Worm (Caenorhabditis elegans): ENCODE results near the gene C37E2.3.

The C37E2.3 gene

DNA sequence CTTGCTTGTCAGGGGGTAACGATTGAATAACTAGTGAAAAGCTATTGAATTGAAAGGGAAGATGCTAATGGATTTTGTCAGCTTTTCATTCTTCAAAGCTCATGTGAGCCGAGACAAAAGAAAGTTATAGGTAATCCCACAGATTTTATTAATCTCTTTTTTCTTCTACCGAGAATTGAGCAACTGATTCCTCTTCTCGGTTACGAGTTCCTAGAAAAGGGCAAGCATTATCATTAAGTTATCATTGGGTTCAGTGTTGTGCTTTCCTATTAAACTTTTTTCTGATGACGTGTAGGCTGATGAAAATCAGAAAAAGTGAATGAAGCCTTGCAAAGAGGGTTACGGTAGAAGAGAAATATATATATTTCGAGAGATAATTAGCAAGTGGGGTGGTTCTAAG is 5.4 kb downstream of the C37E2.3 start:
- TF ChIP-seq Y79H2A.3 (GFP tag; conservative IDR thresholded peaks at IDR 0.05): no peak
- no peak for TF ChIP-seq nhr-80 (tag; optimal IDR thresholded peaks at IDR 0.05)
- no peak for TF ChIP-seq Y67H2A.10 (GFP tag; conservative IDR thresholded peaks at IDR 0.05)
- no peak for TF ChIP-seq F39B2.1 (GFP tag; IDR thresholded peaks at IDR 0.05)
- TF ChIP-seq F23B12.7 (tag; optimal IDR thresholded peaks at IDR 0.05; ENCODE audit: insufficient read depth): no peak
- no peak for TF ChIP-seq attf-3 (GFP tag; conservative IDR thresholded peaks at IDR 0.05)
- TF ChIP-seq F52B5.7 (tag; optimal IDR thresholded peaks at IDR 0.05): no peak
- no peak for TF ChIP-seq snpc-4 (GFP tag; optimal IDR thresholded peaks at IDR 0.05)
- no peak for TF ChIP-seq snpc-4 (tag; optimal IDR thresholded peaks at IDR 0.05)
- no peak for TF ChIP-seq ama-1 (optimal IDR thresholded peaks at IDR 0.05)
- TF ChIP-seq ama-1 (GFP tag; optimal IDR thresholded peaks at IDR 0.05): no peak
- TF ChIP-seq madf-3 (GFP tag; IDR thresholded peaks at IDR 0.05): no peak
- TF ChIP-seq chd-7 (tag; optimal IDR thresholded peaks at IDR 0.05): no peak
- no peak for TF ChIP-seq F55B11.4 (tag; optimal IDR thresholded peaks at IDR 0.05; ENCODE audit: borderline replicate concordance, insufficient read depth)
- no peak for TF ChIP-seq unc-62 (GFP tag; optimal IDR thresholded peaks at IDR 0.05)
- TF ChIP-seq egl-44 (GFP tag; IDR thresholded peaks at IDR 0.05): no peak
- TF ChIP-seq F22D6.2 (tag; optimal IDR thresholded peaks at IDR 0.05): no peak
- TF ChIP-seq lsy-27 (tag; optimal IDR thresholded peaks at IDR 0.05; ENCODE audit: borderline replicate concordance, insufficient read depth): no peak
- TF ChIP-seq unc-130 (GFP tag; optimal IDR thresholded peaks at IDR 0.05): no peak
- TF ChIP-seq pbrm-1 (GFP tag; IDR thresholded peaks at IDR 0.05): no peak
- TF ChIP-seq rcor-1 (GFP tag; IDR thresholded peaks at IDR 0.05): no peak
- no peak for TF ChIP-seq C06A6.2 (GFP tag; conservative IDR thresholded peaks at IDR 0.05)

DNA sequence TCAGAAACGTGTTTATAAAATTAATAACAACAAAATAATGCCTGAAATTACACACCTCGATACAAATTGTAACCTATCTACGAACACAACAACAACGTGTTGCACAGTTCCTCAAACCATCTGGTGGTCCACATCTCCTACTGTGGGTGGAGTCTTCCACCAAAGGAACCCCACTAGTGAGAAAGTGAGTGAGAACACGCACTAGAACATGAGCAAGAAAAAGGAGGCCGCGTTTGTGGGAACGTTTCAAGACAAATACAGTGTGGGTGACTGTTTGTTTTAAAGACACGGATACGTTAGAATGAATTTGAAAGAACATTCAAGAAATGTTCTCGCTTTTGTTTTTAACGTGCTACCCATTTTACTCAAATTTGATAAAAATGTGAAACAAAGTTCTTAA is 6.2 kb downstream of the C37E2.3 start, which contains the start of gene ceh-36:
Gene ceh-36, minus strand, starts transcription at position 101 of the 400 bp plus-strand sequence.
- TF ChIP-seq F52B5.7 (tag; optimal IDR thresholded peaks at IDR 0.05) (no peak), repo-1 (tag; optimal IDR thresholded peaks at IDR 0.05) (no peak), ets-4 (GFP tag; optimal IDR thresholded peaks at IDR 0.05) (no peak), gei-17 (GFP tag; optimal IDR thresholded peaks at IDR 0.05) (no peak), ceh-79 (tag; optimal IDR thresholded peaks at IDR 0.05) (no peak), F33H1.4 (GFP tag; IDR thresholded peaks at IDR 0.05) (no peak), F37B4.10 (GFP tag; IDR thresholded peaks at IDR 0.05) (no peak), atf-7 (tag; optimal IDR thresholded peaks at IDR 0.05) (no peak), ccch-3 (GFP tag; optimal IDR thresholded peaks at IDR 0.05) (no peak), ztf-3 (GFP tag; optimal IDR thresholded peaks at IDR 0.05) (no peak), snpc-3.4 (tag; optimal IDR thresholded peaks at IDR 0.05) (no peak), pha-4 (tag; optimal IDR thresholded peaks at IDR 0.05) (no peak), hmg-1.2 (GFP tag; IDR thresholded peaks at IDR 0.05) (no peak), F49E8.2 (tag; optimal IDR thresholded peaks at IDR 0.05; ENCODE audit: insufficient read depth) (no peak), egl-18 (GFP tag; IDR thresholded peaks at IDR 0.05) (no peak)

DNA sequence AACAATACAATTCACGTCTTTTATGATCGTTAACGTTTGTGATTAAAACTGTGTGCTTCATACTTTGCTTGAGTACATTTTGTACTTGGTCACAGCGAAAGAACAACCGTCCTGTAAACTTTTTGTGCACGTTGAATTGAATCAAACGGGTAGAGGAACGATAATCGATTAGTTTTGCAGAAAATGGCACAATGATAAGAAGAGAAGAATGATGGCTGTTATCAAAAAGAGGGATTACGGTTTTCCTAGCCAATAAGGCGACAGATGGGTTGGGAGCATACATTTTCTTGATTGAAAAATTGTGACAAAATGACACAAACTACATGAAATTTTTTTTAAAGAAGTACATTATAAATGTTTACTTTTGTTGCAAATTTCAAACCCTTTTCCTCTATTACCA is 14.0 kb downstream of the C37E2.3 start:
- TF ChIP-seq nhr-80 (tag; optimal IDR thresholded peaks at IDR 0.05): peak; percentile 58
- TF ChIP-seq efl-1 (GFP tag; optimal IDR thresholded peaks at IDR 0.05): no peak

DNA sequence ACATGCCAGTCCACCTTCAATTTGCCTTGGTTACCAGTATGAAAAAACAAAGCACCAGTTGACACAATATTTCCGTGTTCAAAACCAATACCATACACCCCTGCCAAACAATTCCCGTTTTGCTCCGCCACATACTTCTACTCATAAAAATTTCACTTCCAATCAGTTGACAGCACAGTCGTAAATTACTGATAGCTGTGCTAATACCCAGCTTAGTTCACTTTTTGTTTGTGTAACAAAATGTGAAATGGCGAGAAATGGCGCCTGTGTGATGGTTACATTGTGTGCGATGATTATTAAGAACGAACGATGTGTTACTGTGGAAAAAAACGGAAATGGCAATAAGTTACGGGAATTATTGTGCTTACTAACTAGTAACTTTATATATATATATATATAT is 26.1 kb downstream of the C37E2.3 start:
- TF ChIP-seq T07F8.4 (tag; optimal IDR thresholded peaks at IDR 0.05) (no peak), nhr-80 (tag; optimal IDR thresholded peaks at IDR 0.05) (peak; percentile 66)

Measured in whole organism, young adult.